Fruit fly (Drosophila melanogaster): ENCODE results near the gene CG5096.

Gene CG5096

dm6 chr2L:10396877-10397587, 15.0 kb downstream of the CG5096 start:
- peak; percentile 28 for TF ChIP-seq Pif1B (GFP tag; optimal IDR thresholded peaks at IDR 0.05)
- no peak for TF ChIP-seq fd96Ca (GFP tag; IDR thresholded peaks at IDR 0.05)
- TF ChIP-seq EcR (GFP tag; optimal IDR thresholded peaks at IDR 0.05) = peak; percentile 41
- TF ChIP-seq Snoo (tag; optimal IDR thresholded peaks at IDR 0.05) = no peak
- TF ChIP-seq CG13204 (GFP tag; optimal IDR thresholded peaks at IDR 0.05) = no peak
- TF ChIP-seq CG12605 (GFP tag; IDR thresholded peaks at IDR 0.05) = no peak
- TF ChIP-seq CG9948 (tag; optimal IDR thresholded peaks at IDR 0.05) = no peak
- no peak for TF ChIP-seq CG34367 (tag; optimal IDR thresholded peaks at IDR 0.05)
- TF ChIP-seq CG10348 (GFP tag; IDR thresholded peaks at IDR 0.05) = no peak

- no peak for TF ChIP-seq D1 (tag; optimal IDR thresholded peaks at IDR 0.05)
- no peak for TF ChIP-seq CG8301 (tag; optimal IDR thresholded peaks at IDR 0.05)
- TF ChIP-seq CG12605 (GFP tag; IDR thresholded peaks at IDR 0.05) = no peak
- TF ChIP-seq CG14655 (GFP tag; optimal IDR thresholded peaks at IDR 0.05) = no peak
- TF ChIP-seq CG15710 (tag; optimal IDR thresholded peaks at IDR 0.05) = no peak
- TF ChIP-seq CG8159 (tag; optimal IDR thresholded peaks at IDR 0.05) = no peak
- TF ChIP-seq Snoo (tag; optimal IDR thresholded peaks at IDR 0.05) = no peak
- no peak for TF ChIP-seq CG10348 (GFP tag; IDR thresholded peaks at IDR 0.05)
- TF ChIP-seq Ets98B (GFP tag; IDR thresholded peaks at IDR 0.05) = no peak
- TF ChIP-seq rn (GFP tag; IDR thresholded peaks at IDR 0.05) = no peak
- no peak for TF ChIP-seq fd96Ca (GFP tag; IDR thresholded peaks at IDR 0.05)
- TF ChIP-seq CG32121 (GFP tag; IDR thresholded peaks at IDR 0.05) = no peak
- TF ChIP-seq CG9948 (tag; optimal IDR thresholded peaks at IDR 0.05) = no peak
Observed at dm6 chr2L:10403803-10404315, 21.8 kb downstream of the CG5096 start.

dm6 chr2L:10405008-10405654, 23.1 kb downstream of the CG5096 start, which contains the start of the genes CG17768, LSm-4 and Ir31a:
TSS of gene CG17768 (minus strand) at chr2L:10405203.
TSS of gene LSm-4 (minus strand) at chr2L:10405203.
TSS of gene Ir31a (plus strand) at chr2L:10405565.
- no peak for TF ChIP-seq CG9948 (tag; optimal IDR thresholded peaks at IDR 0.05)
- TF ChIP-seq CG32121 (GFP tag; IDR thresholded peaks at IDR 0.05) = no peak
- no peak for TF ChIP-seq CG12605 (GFP tag; IDR thresholded peaks at IDR 0.05)
- no peak for TF ChIP-seq CG8159 (tag; optimal IDR thresholded peaks at IDR 0.05)
- TF ChIP-seq CG13204 (GFP tag; optimal IDR thresholded peaks at IDR 0.05) = no peak
- no peak for TF ChIP-seq EcR (GFP tag; optimal IDR thresholded peaks at IDR 0.05)
- no peak for TF ChIP-seq CG34367 (tag; optimal IDR thresholded peaks at IDR 0.05)

DNA sequence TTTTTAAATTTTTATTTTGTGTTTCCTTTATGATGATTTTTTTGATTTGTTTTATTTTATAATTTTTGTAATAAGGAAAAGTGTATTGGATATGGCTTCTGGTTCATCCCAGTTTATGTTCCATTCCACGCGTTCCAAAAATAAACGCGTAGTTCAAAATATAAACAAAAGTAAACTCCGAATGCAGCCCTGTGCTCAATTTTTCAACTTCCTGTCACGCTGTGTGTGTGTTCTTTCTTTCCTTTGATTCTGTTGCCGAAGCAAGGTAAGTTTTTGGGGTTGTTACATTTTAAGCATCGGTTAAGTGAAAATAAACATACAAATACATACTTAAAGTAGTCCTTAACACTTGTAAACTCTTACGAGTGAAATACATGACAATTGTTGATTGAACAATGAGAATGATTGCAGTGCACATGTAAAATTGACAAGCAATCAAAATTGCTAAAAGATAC, 26.1 kb downstream of the CG5096 start, which contains the start of the genes Ip259 and RpS27A:
Gene Ip259 (plus strand): TSS at position 231 of the 455 bp plus-strand sequence.
Gene RpS27A (plus strand): TSS at position 231 of the 455 bp plus-strand sequence.
- peak; percentile 62 for TF ChIP-seq CG15710 (tag; optimal IDR thresholded peaks at IDR 0.05)
- no peak for TF ChIP-seq CG13204 (GFP tag; optimal IDR thresholded peaks at IDR 0.05)
- TF ChIP-seq CG14655 (GFP tag; optimal IDR thresholded peaks at IDR 0.05) = no peak
- peak; percentile 67 for TF ChIP-seq CG34367 (tag; optimal IDR thresholded peaks at IDR 0.05)
- TF ChIP-seq CG17806 (tag; optimal IDR thresholded peaks at IDR 0.05) = peak; percentile 20
- no peak for TF ChIP-seq EcR (GFP tag; optimal IDR thresholded peaks at IDR 0.05)
- peak; percentile 50; the same call in 1 of the 2 replicates for TF ChIP-seq CG32121 (GFP tag; IDR thresholded peaks at IDR 0.05)
- peak; percentile 83; the same call in 2 of the 3 replicates for TF ChIP-seq CG4496 (GFP tag; IDR thresholded peaks at IDR 0.05)
- TF ChIP-seq Snoo (tag; optimal IDR thresholded peaks at IDR 0.05) = peak; percentile 85
- TF ChIP-seq CG12605 (GFP tag; IDR thresholded peaks at IDR 0.05) = no peak
- peak; percentile 52 for TF ChIP-seq gl (tag; optimal IDR thresholded peaks at IDR 0.05)

dm6 chr2L:10413251-10414127, 31.4 kb downstream of the CG5096 start, which contains the start of the genes CG5355 and Klp31E:
TSS of gene CG5355 (minus strand) at chr2L:10413463.
TSS of gene Klp31E (plus strand) at chr2L:10414017.
- TF ChIP-seq CG17806 (tag; optimal IDR thresholded peaks at IDR 0.05) (peak; percentile 55), CG8159 (tag; optimal IDR thresholded peaks at IDR 0.05) (peak; percentile 78), D1 (tag; optimal IDR thresholded peaks at IDR 0.05) (no peak), Snoo (tag; optimal IDR thresholded peaks at IDR 0.05) (peak; percentile 58), Pif1B (GFP tag; optimal IDR thresholded peaks at IDR 0.05) (no peak), rn (GFP tag; IDR thresholded peaks at IDR 0.05) (no peak), CG34367 (tag; optimal IDR thresholded peaks at IDR 0.05) (peak; percentile 54), gl (tag; optimal IDR thresholded peaks at IDR 0.05) (no peak), fd96Ca (GFP tag; IDR thresholded peaks at IDR 0.05) (no peak), CG4496 (GFP tag; IDR thresholded peaks at IDR 0.05) (no peak), CG9948 (tag; optimal IDR thresholded peaks at IDR 0.05) (peak; percentile 60), CG15710 (tag; optimal IDR thresholded peaks at IDR 0.05) (peak; percentile 73), CG12605 (GFP tag; IDR thresholded peaks at IDR 0.05) (no peak), CG8301 (tag; optimal IDR thresholded peaks at IDR 0.05) (no peak)
